Worm (Caenorhabditis elegans) whole organism, early embryonic: Measurements from ENCODE around the gene C05E4.7.

Experiments
- ama-1 ChIP-seq: fragments of 150-350 bp; optimal IDR thresholded peaks from 2 replicates; lab custom pipeline; 2014
- ceh-13 ChIP-seq: fragments of 200-800 bp; sonication (Bioruptor generic); optimal IDR thresholded peaks from 2 replicates; lab custom pipeline; 2018; ENCODE audit warnings: mild to moderate bottlenecking, missing genetic modification characterization, missing compliant biosample characterization
- ets-7 ChIP-seq: sonication (generic microtip); optimal IDR thresholded peaks from 2 replicates; lab custom pipeline; 2016; ENCODE audit warnings: missing genotype, missing genetic modification characterization, missing compliant biosample characterization
- hnd-1 ChIP-seq: sonication (generic microtip); optimal IDR thresholded peaks from 2 replicates; lab custom pipeline; 2016; ENCODE audit warnings: missing genetic modification characterization, missing compliant biosample characterization
- sea-1 ChIP-seq: fragments of 200-800 bp; sonication (Bioruptor generic); conservative IDR thresholded peaks from 2 replicates; pipeline ENCODE4 v1.3.6; 2022; ENCODE audit warnings: missing genetic modification characterization, missing compliant biosample characterization

DNA sequence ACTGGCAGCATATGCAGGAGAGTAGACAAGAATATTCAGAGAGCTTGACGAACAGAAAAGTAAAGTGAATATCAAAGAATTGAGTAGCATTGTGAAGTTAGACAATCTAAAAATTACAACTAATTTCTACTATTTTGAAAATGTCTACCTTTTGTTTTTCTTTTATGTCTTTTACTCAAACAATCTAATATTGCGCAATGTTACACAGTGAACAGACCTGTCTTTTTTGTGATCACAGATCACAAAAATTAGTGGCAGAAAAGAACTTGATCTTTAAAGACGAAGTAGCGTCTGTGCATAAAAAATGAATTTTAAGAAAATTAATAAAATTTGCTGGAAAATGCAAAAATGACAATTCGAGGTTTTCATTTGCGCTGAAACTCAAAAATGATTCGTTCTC lies 42.9 kb upstream of the C05E4.7 start:
- TF ChIP-seq ama-1 (lab: Kevin White, UChicago) (no peak), ceh-13 (GFP tag; lab: Kevin White, UChicago) (no peak), sea-1 (GFP tag; lab: Robert Waterston, UW) (no peak), ets-7 (no peak), hnd-1 (tag; lab: Kevin White, UChicago) (no peak)
